Fruit fly (Drosophila melanogaster) whole organism, embryonic: ENCODE results near the gene Pisd.

Experiments
- Asciz ChIP-seq: fragments of 200-800 bp; sonication (Bioruptor generic); optimal IDR thresholded peaks from 2 replicates; lab custom pipeline; 2017; ENCODE audit warnings: missing biosample characterization, mild to moderate bottlenecking, missing genetic modification characterization, missing genetic modification reagents
- CG10267 ChIP-seq: fragments of 200-800 bp; sonication (Bioruptor generic); optimal IDR thresholded peaks from 2 replicates; lab custom pipeline; 2018; ENCODE audit warnings: missing biosample characterization, mild to moderate bottlenecking, missing genetic modification characterization, moderate library complexity
- CG10366 ChIP-seq: fragments of 200-800 bp; sonication (Bioruptor generic); IDR thresholded peaks from 2 replicates; pipeline ENCODE4 v1.3.6; 2022; ENCODE audit warnings: missing biosample characterization, missing genetic modification characterization
- CG12391 ChIP-seq: fragments of 200-800 bp; sonication (Bioruptor generic); optimal IDR thresholded peaks from 3 replicates; lab custom pipeline; 2018; ENCODE audit warnings: missing biosample characterization, mild to moderate bottlenecking, missing genetic modification characterization, moderate library complexity
- CG12769 ChIP-seq: fragments of 200-800 bp; sonication (Bioruptor generic); optimal IDR thresholded peaks from 2 replicates; lab custom pipeline; 2019; ENCODE audit warnings: missing biosample characterization, mild to moderate bottlenecking, missing genetic modification characterization, moderate library complexity
- CG13287 ChIP-seq: fragments of 200-800 bp; sonication (Bioruptor generic); IDR thresholded peaks from 2 replicates; pipeline ENCODE4 v1.3.6; 2022; ENCODE audit warnings: missing biosample characterization, missing genetic modification characterization; ENCODE audit not compliant: partially characterized antibody
- CG16815 ChIP-seq: fragments of 200-800 bp; sonication (Bioruptor generic); optimal IDR thresholded peaks from 3 replicates; lab custom pipeline; 2017; ENCODE audit warnings: missing biosample characterization, mild to moderate bottlenecking, missing genetic modification characterization
- CG17359 ChIP-seq: fragments of 200-800 bp; sonication (Bioruptor generic); optimal IDR thresholded peaks from 3 replicates; lab custom pipeline; 2018; ENCODE audit warnings: missing biosample characterization, mild to moderate bottlenecking, missing genetic modification characterization, moderate library complexity
- CG18599 ChIP-seq: fragments of 200-800 bp; sonication (Bioruptor generic); optimal IDR thresholded peaks from 3 replicates; lab custom pipeline; 2017; ENCODE audit warnings: missing biosample characterization, missing genetic modification characterization, mild to moderate bottlenecking, moderate library complexity, missing genetic modification reagents
- CG3281 ChIP-seq: fragments of 200-800 bp; sonication (Bioruptor generic); optimal IDR thresholded peaks from 3 replicates; lab custom pipeline; 2017; ENCODE audit warnings: missing biosample characterization, mild to moderate bottlenecking, missing genetic modification characterization
- CG34422 ChIP-seq: fragments of 200-800 bp; sonication (Bioruptor generic); IDR thresholded peaks from 3 replicates; pipeline ENCODE4 v1.3.6; 2022; ENCODE audit warnings: missing biosample characterization, missing genetic modification characterization
- CG4404 ChIP-seq: fragments of 200-800 bp; sonication (Bioruptor generic); IDR thresholded peaks from 2 replicates; pipeline ENCODE4 v1.3.6; 2022; ENCODE audit warnings: missing biosample characterization, missing genetic modification characterization
- CG7357 ChIP-seq: fragments of 200-800 bp; sonication (Bioruptor generic); IDR thresholded peaks from 3 replicates; pipeline ENCODE4 v1.3.6; 2022; ENCODE audit warnings: missing biosample characterization, missing genetic modification characterization
- CG7839 ChIP-seq: fragments of 200-800 bp; sonication (Bioruptor generic); optimal IDR thresholded peaks from 3 replicates; lab custom pipeline; 2018; ENCODE audit warnings: missing biosample characterization, mild to moderate bottlenecking, missing genetic modification characterization, moderate library complexity
- CG7928 ChIP-seq: fragments of 200-800 bp; sonication (Bioruptor generic); optimal IDR thresholded peaks from 2 replicates; lab custom pipeline; 2017; ENCODE audit warnings: missing biosample characterization, mild to moderate bottlenecking, missing genetic modification characterization
- CG9727 ChIP-seq: fragments of 200-800 bp; sonication (Bioruptor generic); optimal IDR thresholded peaks from 3 replicates; lab custom pipeline; 2017; ENCODE audit warnings: missing biosample characterization, mild to moderate bottlenecking, missing genetic modification characterization
- CoRest ChIP-seq: fragments of 200-800 bp; sonication (Bioruptor generic); optimal IDR thresholded peaks from 3 replicates; lab custom pipeline; 2018; ENCODE audit warnings: missing biosample characterization, mild to moderate bottlenecking, missing genetic modification characterization, moderate library complexity
- CrebB ChIP-seq: fragments of 200-800 bp; sonication (Bioruptor generic); optimal IDR thresholded peaks from 3 replicates; lab custom pipeline; 2018; ENCODE audit warnings: missing biosample characterization, mild to moderate bottlenecking, missing genetic modification characterization
- Deaf1 ChIP-seq: fragments of 200-800 bp; optimal IDR thresholded peaks from 3 replicates; lab custom pipeline; 2019; ENCODE audit warnings: missing biosample characterization, mild to moderate bottlenecking, missing genetic modification characterization, moderate library complexity
- Doc2 ChIP-seq: fragments of 200-800 bp; sonication (Bioruptor generic); IDR thresholded peaks from 2 replicates; pipeline ENCODE4 v1.3.6; 2022; ENCODE audit warnings: missing biosample characterization, missing genetic modification characterization
- Elba2 ChIP-seq: fragments of 200-800 bp; sonication (Bioruptor generic); optimal IDR thresholded peaks from 3 replicates; lab custom pipeline; 2016; ENCODE audit warnings: missing biosample characterization, missing genetic modification characterization
- GATAe ChIP-seq: fragments of 200-800 bp; sonication (Bioruptor generic); conservative IDR thresholded peaks from 2 replicates; pipeline ENCODE4 v1.3.6; 2022; ENCODE audit warnings: missing biosample characterization, missing genetic modification characterization
- Gug ChIP-seq: fragments of 200-800 bp; sonication (Bioruptor generic); IDR thresholded peaks from 4 replicates; pipeline ENCODE4 v1.3.6; 2022; ENCODE audit warnings: missing biosample characterization, missing genetic modification characterization
- HmgZ ChIP-seq: fragments of 200-800 bp; sonication (Bioruptor generic); optimal IDR thresholded peaks from 2 replicates; lab custom pipeline; 2018; ENCODE audit warnings: missing biosample characterization, mild to moderate bottlenecking, missing genetic modification characterization
- Hr51 ChIP-seq, 2 experiments: fragments of 200-800 bp; sonication (Bioruptor generic); optimal IDR thresholded peaks; 2 replicates in 1 of 2; 3 replicates in 1 of 2; lab custom pipeline; 2016 to 2018; ENCODE audit warnings: missing biosample characterization in 2 of 2, missing genetic modification characterization in 2 of 2, mild to moderate bottlenecking in 1 of 2, moderate library complexity in 1 of 2
- Lpt ChIP-seq: fragments of >200 bp; optimal IDR thresholded peaks from 2 replicates; lab custom pipeline; 2018; ENCODE audit warnings: missing biosample characterization, missing genetic modification characterization
- Mad ChIP-seq: fragments of 200-800 bp; sonication (Bioruptor generic); optimal IDR thresholded peaks from 2 replicates; lab custom pipeline; 2016; ENCODE audit warnings: missing biosample characterization, missing genetic modification characterization
- NK7.1 ChIP-seq: fragments of 200-800 bp; sonication (Bioruptor generic); optimal IDR thresholded peaks from 3 replicates; lab custom pipeline; 2016; ENCODE audit warnings: missing biosample characterization, missing genetic modification characterization
- Nf-YC ChIP-seq: fragments of 200-800 bp; optimal IDR thresholded peaks from 3 replicates; lab custom pipeline; 2019; ENCODE audit warnings: missing biosample characterization, mild to moderate bottlenecking, missing genetic modification characterization, moderate library complexity
- Ravus ChIP-seq: fragments of 200-800 bp; sonication (Bioruptor generic); IDR thresholded peaks from 2 replicates; pipeline ENCODE4 v1.3.6; 2022; ENCODE audit warnings: missing biosample characterization, missing genetic modification characterization
- Rfx ChIP-seq: fragments of 200-800 bp; sonication (Bioruptor generic); IDR thresholded peaks from 2 replicates; pipeline ENCODE4 v1.3.6; 2022; ENCODE audit warnings: missing biosample characterization, missing genetic modification characterization
- Xbp1 ChIP-seq: fragments of 200-800 bp; sonication (Bioruptor generic); optimal IDR thresholded peaks from 3 replicates; lab custom pipeline; 2016; ENCODE audit warnings: missing biosample characterization, mild to moderate bottlenecking, missing genetic modification characterization
- ap ChIP-seq: fragments of 200-800 bp; sonication (Bioruptor generic); IDR thresholded peaks from 2 replicates; pipeline ENCODE4 v1.3.6; 2022; ENCODE audit warnings: missing biosample characterization, missing genetic modification characterization
- br ChIP-seq: fragments of >200 bp; optimal IDR thresholded peaks from 2 replicates; lab custom pipeline; 2017
- cwo ChIP-seq: fragments of 200-800 bp; sonication (Bioruptor generic); optimal IDR thresholded peaks from 3 replicates; lab custom pipeline; 2017; ENCODE audit warnings: missing biosample characterization, missing genetic modification characterization, mild to moderate bottlenecking, moderate library complexity, missing genetic modification reagents
- dmrt99B ChIP-seq: fragments of 200-800 bp; sonication (Bioruptor generic); optimal IDR thresholded peaks from 2 replicates; lab custom pipeline; 2018; ENCODE audit warnings: missing biosample characterization, mild to moderate bottlenecking, missing genetic modification characterization, moderate library complexity
- fru ChIP-seq: fragments of >200 bp; optimal IDR thresholded peaks from 2 replicates; lab custom pipeline; 2017
- mirr ChIP-seq: fragments of 200-800 bp; sonication (Bioruptor generic); optimal IDR thresholded peaks from 3 replicates; lab custom pipeline; 2018; ENCODE audit warnings: missing biosample characterization, mild to moderate bottlenecking, missing genetic modification characterization
- nerfin-1 ChIP-seq: fragments of 200-800 bp; sonication (Bioruptor generic); optimal IDR thresholded peaks from 3 replicates; lab custom pipeline; 2019; ENCODE audit warnings: missing biosample characterization, mild to moderate bottlenecking, missing genetic modification characterization, moderate library complexity
- nom ChIP-seq: fragments of 200-800 bp; sonication (Bioruptor generic); optimal IDR thresholded peaks from 2 replicates; lab custom pipeline; 2017; ENCODE audit warnings: missing biosample characterization, missing genetic modification characterization, mild to moderate bottlenecking, moderate library complexity, missing genetic modification reagents
- pb ChIP-seq: fragments of 200-800 bp; sonication (Bioruptor generic); optimal IDR thresholded peaks from 3 replicates; lab custom pipeline; 2016; ENCODE audit warnings: missing biosample characterization, missing genetic modification characterization
- ranshi ChIP-seq: fragments of 200-800 bp; sonication (Bioruptor generic); IDR thresholded peaks from 2 replicates; pipeline ENCODE4 v1.3.6; 2022; ENCODE audit warnings: missing biosample characterization, missing genetic modification characterization
- slp2 ChIP-seq: fragments of 200-800 bp; sonication (Bioruptor generic); optimal IDR thresholded peaks from 2 replicates; lab custom pipeline; 2016; ENCODE audit warnings: missing biosample characterization, missing genetic modification characterization
- sob ChIP-seq: fragments of 200-800 bp; sonication (Bioruptor generic); IDR thresholded peaks from 2 replicates; pipeline ENCODE4 v1.3.6; 2022; ENCODE audit warnings: missing biosample characterization, missing genetic modification characterization
- tap ChIP-seq: fragments of 200-800 bp; optimal IDR thresholded peaks from 3 replicates; lab custom pipeline; 2019; ENCODE audit warnings: missing biosample characterization, mild to moderate bottlenecking, missing genetic modification characterization, moderate library complexity
- trh ChIP-seq: fragments of 200-800 bp; sonication (Bioruptor generic); optimal IDR thresholded peaks from 2 replicates; lab custom pipeline; 2016; ENCODE audit warnings: missing biosample characterization, missing genetic modification characterization
- tx ChIP-seq: fragments of 200-800 bp; sonication (Bioruptor generic); optimal IDR thresholded peaks from 2 replicates; lab custom pipeline; 2016; ENCODE audit warnings: missing biosample characterization, missing genetic modification characterization
- unpg ChIP-seq: fragments of 200-800 bp; sonication (Bioruptor generic); optimal IDR thresholded peaks from 3 replicates; lab custom pipeline; 2018; ENCODE audit warnings: missing biosample characterization, mild to moderate bottlenecking, missing genetic modification characterization, moderate library complexity
- wdn ChIP-seq: fragments of 200-800 bp; sonication (Bioruptor generic); IDR thresholded peaks from 2 replicates; pipeline ENCODE4 v1.3.6; 2022; ENCODE audit warnings: missing biosample characterization, missing genetic modification characterization
- zfh2 ChIP-seq: fragments of 200-800 bp; sonication (Bioruptor generic); optimal IDR thresholded peaks from 2 replicates; lab custom pipeline; 2016; ENCODE audit warnings: missing biosample characterization, missing genetic modification characterization

Gene Pisd

dm6 chr3R:24010637-24011214, 39.9 kb upstream of the Pisd start (continued):
- peak; percentile 57 for TF ChIP-seq Xbp1 (GFP tag; lab: Kevin White, UChicago)
- peak; percentile 9; the same call in 1 of the 4 replicates for TF ChIP-seq Gug (GFP tag; lab: Robert Waterston, UW)
- peak in 1 of 2 experiments; percentile 73 for TF ChIP-seq Hr51 (GFP tag; optimal IDR thresholded peaks at IDR 0.05; lab: Kevin White, UChicago)
- peak; percentile 53; the same call in 1 of the 2 replicates for TF ChIP-seq sob
- TF ChIP-seq CG7357 (GFP tag; lab: Robert Waterston, UW): peak; percentile 53; the same call in 2 of the 3 replicates
- TF ChIP-seq Deaf1 (tag; lab: Kevin White, UChicago): peak; percentile 26
- peak; percentile 20 for TF ChIP-seq zfh2 (GFP tag; lab: Kevin White, UChicago)
- TF ChIP-seq pb (GFP tag; lab: Kevin White, UChicago): no peak
- no peak for TF ChIP-seq Asciz (GFP tag; lab: Kevin White, UChicago)
- TF ChIP-seq trh (GFP tag; lab: Kevin White, UChicago): no peak
- TF ChIP-seq tap: peak; percentile 62
- peak; percentile 48 for TF ChIP-seq nom
- 0 out of 2 replicates have a peak, but pooled peaks have one; percentile 15 for TF ChIP-seq GATAe
- peak; percentile 49 for TF ChIP-seq ranshi
- peak; percentile 66 for TF ChIP-seq CoRest (tag; lab: Kevin White, UChicago)
- TF ChIP-seq CG7928 (GFP tag; lab: Kevin White, UChicago): no peak
- TF ChIP-seq Nf-YC (tag; lab: Kevin White, UChicago): peak; percentile 40
- no peak for TF ChIP-seq Lpt (GFP tag; lab: Kevin White, UChicago)
- TF ChIP-seq mirr (GFP tag; lab: Kevin White, UChicago): peak; percentile 9
- TF ChIP-seq CG7839 (tag; lab: Kevin White, UChicago): peak; percentile 72
- TF ChIP-seq NK7.1: no peak
- peak; percentile 56 for TF ChIP-seq CG9727
- TF ChIP-seq Mad (GFP tag; lab: Kevin White, UChicago): peak; percentile 5
- no peak for TF ChIP-seq fru (lab: Kevin White, UChicago)
- peak; percentile 33 for TF ChIP-seq CG4404 (GFP tag; lab: Robert Waterston, UW)
- peak; percentile 30 for TF ChIP-seq CrebB (tag; lab: Kevin White, UChicago)
- TF ChIP-seq CG17359 (tag; lab: Kevin White, UChicago): peak; percentile 66
- TF ChIP-seq CG34422 (GFP tag; lab: Robert Waterston, UW): 0 out of 3 replicates have a peak, but pooled peaks have one; percentile 37
- TF ChIP-seq Ravus (GFP tag; lab: Robert Waterston, UW): peak; percentile 36
- peak; percentile 57 for TF ChIP-seq cwo (GFP tag; lab: Kevin White, UChicago)
- no peak for TF ChIP-seq Elba2 (GFP tag; lab: Kevin White, UChicago)
- TF ChIP-seq Doc2 (GFP tag; lab: Robert Waterston, UW): 0 out of 2 replicates have a peak, but pooled peaks have one; percentile 18
- TF ChIP-seq CG12769 (tag; lab: Kevin White, UChicago): peak; percentile 72
- TF ChIP-seq br (lab: Kevin White, UChicago): no peak
- no peak for TF ChIP-seq tx (GFP tag; lab: Kevin White, UChicago)
- peak; percentile 84 for TF ChIP-seq CG18599 (GFP tag; lab: Kevin White, UChicago)
- peak; percentile 7 for TF ChIP-seq CG16815
- TF ChIP-seq slp2 (GFP tag; lab: Kevin White, UChicago): no peak
- TF ChIP-seq CG12391 (tag; lab: Kevin White, UChicago): peak; percentile 67
- peak; percentile 69 for TF ChIP-seq unpg (GFP tag; lab: Kevin White, UChicago)
- peak; percentile 60 for TF ChIP-seq dmrt99B (tag; lab: Kevin White, UChicago)
- TF ChIP-seq wdn (GFP tag; lab: Robert Waterston, UW): peak; percentile 52; the same call in 1 of the 2 replicates
- no peak for TF ChIP-seq CG13287 (GFP tag; lab: Robert Waterston, UW)
- TF ChIP-seq CG10366 (GFP tag; lab: Robert Waterston, UW): peak; percentile 67
- peak; percentile 81 for TF ChIP-seq Rfx (GFP tag; lab: Robert Waterston, UW)
- peak; percentile 34 for TF ChIP-seq HmgZ (tag; lab: Kevin White, UChicago)
- TF ChIP-seq ap (GFP tag; lab: Robert Waterston, UW): peak; percentile 35; the same call in 1 of the 2 replicates
- TF ChIP-seq CG10267 (tag; lab: Kevin White, UChicago): peak; percentile 40
- TF ChIP-seq CG3281 (GFP tag; lab: Kevin White, UChicago): peak; percentile 53
- peak; percentile 26 for TF ChIP-seq nerfin-1 (tag; lab: Kevin White, UChicago)
